Worm (Caenorhabditis elegans): ENCODE results near the gene col-183.
A peak's percentile ranks its signal among the peaks of the same experiment; 100 is the strongest.

The col-183 gene

DNA sequence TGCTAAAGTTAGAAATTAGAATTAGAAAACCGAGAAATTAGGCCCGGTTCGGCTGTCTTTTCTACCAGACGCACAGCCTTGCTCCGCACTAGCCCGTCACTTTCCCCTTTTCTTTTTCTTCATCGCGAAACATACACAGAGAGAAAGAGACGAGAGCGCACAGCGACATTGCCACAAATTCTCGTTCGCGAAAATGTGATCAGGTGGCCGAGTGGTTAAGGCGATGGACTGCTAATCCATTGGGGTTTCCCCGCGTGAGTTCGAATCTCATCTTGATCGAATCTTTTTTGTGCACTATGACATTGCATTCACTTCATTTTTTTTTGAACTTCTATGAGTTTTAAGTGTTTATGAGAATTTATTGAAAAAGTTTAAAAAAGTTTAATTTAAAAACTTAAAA, 25.1 kb downstream of the col-183 start (continued):
- TF ChIP-seq elt-3 (tag; optimal IDR thresholded peaks at IDR 0.05) (no peak), nhr-77 (tag; optimal IDR thresholded peaks at IDR 0.05) (peak; percentile 29), F16B12.6 (tag; optimal IDR thresholded peaks at IDR 0.05) (no peak), nhr-11 (tag; optimal IDR thresholded peaks at IDR 0.05) (no peak), lin-35 (GFP tag; optimal IDR thresholded peaks at IDR 0.05) (peak in 1 of 2 experiments; percentile 45), nhr-19 (GFP tag; conservative IDR thresholded peaks at IDR 0.05) (peak; percentile 50), blmp-1 (tag; optimal IDR thresholded peaks at IDR 0.05) (no peak), dsc-1 (tag; optimal IDR thresholded peaks at IDR 0.05) (peak; percentile 81), skn-1 (tag; optimal IDR thresholded peaks at IDR 0.05) (no peak), rnt-1 (tag; optimal IDR thresholded peaks at IDR 0.05) (peak; percentile 59), nhr-20 (tag; optimal IDR thresholded peaks at IDR 0.05) (peak; percentile 46), elt-2 (tag; optimal IDR thresholded peaks at IDR 0.05) (no peak), mep-1 (tag; optimal IDR thresholded peaks at IDR 0.05) (peak; percentile 35), ces-1 (GFP tag; optimal IDR thresholded peaks at IDR 0.05) (no peak), nhr-90 (tag; optimal IDR thresholded peaks at IDR 0.05; ENCODE audit: poor library complexity) (peak; percentile 36), ceh-82 (tag; optimal IDR thresholded peaks at IDR 0.05) (peak; percentile 9 to 48 (median 45)), jun-1 (tag; optimal IDR thresholded peaks at IDR 0.05) (peak; percentile 57), lin-13 (GFP tag; optimal IDR thresholded peaks at IDR 0.05) (no peak), ceh-63 (GFP tag; optimal IDR thresholded peaks at IDR 0.05) (no peak), irx-1 (tag; optimal IDR thresholded peaks at IDR 0.05) (no peak), ceh-88 (GFP tag; IDR thresholded peaks at IDR 0.05) (peak; percentile 30; the same call in 1 of the 2 replicates), xbp-1 (tag; optimal IDR thresholded peaks at IDR 0.05) (peak; percentile 30), sptf-1 (tag; optimal IDR thresholded peaks at IDR 0.05) (no peak), egl-13 (tag; optimal IDR thresholded peaks at IDR 0.05) (peak; percentile 43), dpl-1 (GFP tag; optimal IDR thresholded peaks at IDR 0.05) (no peak), ama-1 (optimal IDR thresholded peaks at IDR 0.05) (no peak), ceh-90 (tag; optimal IDR thresholded peaks at IDR 0.05) (no peak), tlp-1 (tag; optimal IDR thresholded peaks at IDR 0.05) (no peak), aha-1 (tag; optimal IDR thresholded peaks at IDR 0.05) (no peak), lin-15B (tag; optimal IDR thresholded peaks at IDR 0.05) (no peak), nhr-76 (tag; optimal IDR thresholded peaks at IDR 0.05) (no peak), unc-86 (tag; optimal IDR thresholded peaks at IDR 0.05) (peak; percentile 25), lsy-2 (tag; optimal IDR thresholded peaks at IDR 0.05) (peak; percentile 5 to 44), mef-2 (tag; optimal IDR thresholded peaks at IDR 0.05) (no peak), fkh-10 (GFP tag; optimal IDR thresholded peaks at IDR 0.05) (peak; percentile 68), alr-1 (tag; optimal IDR thresholded peaks at IDR 0.05; ENCODE audit: borderline replicate concordance) (no peak), lin-14 (GFP tag; optimal IDR thresholded peaks at IDR 0.05) (peak; percentile 25), tbx-2 (tag; optimal IDR thresholded peaks at IDR 0.05) (peak; percentile 48), fos-1 (tag; optimal IDR thresholded peaks at IDR 0.05) (peak; percentile 33), efl-1 (optimal IDR thresholded peaks at IDR 0.05) (no peak), efl-1 (GFP tag; optimal IDR thresholded peaks at IDR 0.05 in 1 of 2) (peak in 1 of 2 experiments; percentile 41), hpl-2 (GFP tag; optimal IDR thresholded peaks at IDR 0.05) (no peak), nhr-47 (tag; optimal IDR thresholded peaks at IDR 0.05) (peak; percentile 79)

DNA sequence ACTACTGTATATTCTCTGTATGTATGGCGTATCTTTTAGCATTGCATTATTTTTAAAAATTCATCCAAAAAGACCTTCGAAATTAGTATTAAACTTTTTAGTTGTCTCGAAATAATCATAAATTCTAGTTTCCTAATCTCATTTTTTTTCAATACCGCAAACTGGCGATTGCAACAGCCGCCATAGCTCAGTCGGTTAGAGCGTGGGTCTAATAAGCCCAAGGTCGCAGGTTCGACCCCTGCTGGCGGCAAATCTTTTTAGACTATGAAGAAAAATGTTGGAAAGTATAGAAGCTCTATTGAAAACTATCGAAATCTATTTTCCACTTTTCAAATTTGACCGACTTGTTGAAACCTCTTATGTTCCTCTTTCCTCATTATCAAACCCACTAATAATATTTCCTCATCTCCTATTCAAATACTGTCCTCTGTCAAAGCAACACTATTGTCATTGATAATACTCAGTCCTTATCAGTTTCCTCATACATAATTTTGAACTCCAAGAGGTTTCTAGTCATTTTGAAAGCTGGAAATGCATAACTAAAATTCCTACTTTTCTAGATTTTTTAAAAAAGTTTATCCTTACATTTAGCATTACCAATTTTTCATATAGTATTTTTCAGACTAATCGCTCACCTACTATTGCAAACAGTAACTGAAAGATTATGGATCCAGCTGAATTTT, 31.6 kb downstream of the col-183 start, which contains the start of gene jmjd-3.3:
Gene jmjd-3.3, plus strand, starts transcription at position 633 of the 683 bp plus-strand sequence.
- TF ChIP-seq efl-1 (optimal IDR thresholded peaks at IDR 0.05) (no peak), efl-1 (GFP tag; optimal IDR thresholded peaks at IDR 0.05 in 1 of 2) (peak in 1 of 2 experiments; percentile 43), lin-13 (GFP tag; optimal IDR thresholded peaks at IDR 0.05) (no peak)

All from whole organism, L1 larva.